Worm (Caenorhabditis elegans) whole organism, L3 larva: Measurements from ENCODE around the gene elli-1.

Experiments
- ZK546.5 ChIP-seq: sonication (generic microtip); optimal IDR thresholded peaks from 2 replicates; lab custom pipeline; 2017; ENCODE audit warnings: missing biosample characterization, missing genetic modification characterization
- ama-1 ChIP-seq: fragments of 150-350 bp; optimal IDR thresholded peaks from 2 replicates; lab custom pipeline; 2018
- elt-1 ChIP-seq: fragments of 150-350 bp; optimal IDR thresholded peaks from 2 replicates; lab custom pipeline; 2014; ENCODE audit warnings: missing biosample characterization, missing genetic modification characterization
- elt-3 ChIP-seq, 3 experiments: fragments of 150-350 bp in 1 of 3; sonication (generic microtip) in 2 of 3; optimal IDR thresholded peaks; 2 replicates in 2 of 3; 4 replicates in 1 of 3; lab custom pipeline; 2014 to 2017; ENCODE audit warnings: missing biosample characterization in 3 of 3, missing genetic modification characterization in 3 of 3
- fos-1 ChIP-seq: fragments of 150-350 bp; optimal IDR thresholded peaks from 2 replicates; lab custom pipeline; 2014; ENCODE audit warnings: missing biosample characterization, missing genetic modification characterization
- lin-15B ChIP-seq: fragments of 150-350 bp; optimal IDR thresholded peaks from 2 replicates; lab custom pipeline; 2014; ENCODE audit warnings: missing biosample characterization, missing genetic modification characterization
- lin-39 ChIP-seq: fragments of 150-350 bp; optimal IDR thresholded peaks from 2 replicates; lab custom pipeline; 2018; ENCODE audit warnings: missing biosample characterization, missing genetic modification reagents, missing genetic modification characterization
- nhr-12 ChIP-seq: fragments of 150-350 bp; optimal IDR thresholded peaks from 2 replicates; lab custom pipeline; 2014; ENCODE audit warnings: missing biosample characterization, missing genetic modification characterization
- nhr-25 ChIP-seq: sonication (generic microtip); optimal IDR thresholded peaks from 2 replicates; lab custom pipeline; 2017; ENCODE audit warnings: missing biosample characterization, missing genetic modification characterization
- nhr-43 ChIP-seq: sonication (generic microtip); optimal IDR thresholded peaks from 2 replicates; lab custom pipeline; 2016; ENCODE audit warnings: mild to moderate bottlenecking, missing genetic modification characterization, missing compliant biosample characterization; ENCODE audit not compliant: poor library complexity, severe bottlenecking
- nhr-76 ChIP-seq: fragments of 150-350 bp; sonication (generic microtip); optimal IDR thresholded peaks from 5 replicates; lab custom pipeline; 2014; ENCODE audit warnings: missing biosample characterization, missing genetic modification characterization
- pha-4 ChIP-seq: fragments of 150-350 bp; optimal IDR thresholded peaks from 2 replicates; lab custom pipeline; 2014; ENCODE audit warnings: missing biosample characterization, missing genetic modification reagents, missing genetic modification characterization
- skn-1 ChIP-seq: fragments of 150-350 bp; optimal IDR thresholded peaks from 2 replicates; lab custom pipeline; 2014; ENCODE audit warnings: missing biosample characterization, missing genetic modification characterization
- ztf-4 ChIP-seq: fragments of 150-350 bp; optimal IDR thresholded peaks from 2 replicates; lab custom pipeline; 2014; ENCODE audit warnings: missing biosample characterization, missing genetic modification characterization

DNA sequence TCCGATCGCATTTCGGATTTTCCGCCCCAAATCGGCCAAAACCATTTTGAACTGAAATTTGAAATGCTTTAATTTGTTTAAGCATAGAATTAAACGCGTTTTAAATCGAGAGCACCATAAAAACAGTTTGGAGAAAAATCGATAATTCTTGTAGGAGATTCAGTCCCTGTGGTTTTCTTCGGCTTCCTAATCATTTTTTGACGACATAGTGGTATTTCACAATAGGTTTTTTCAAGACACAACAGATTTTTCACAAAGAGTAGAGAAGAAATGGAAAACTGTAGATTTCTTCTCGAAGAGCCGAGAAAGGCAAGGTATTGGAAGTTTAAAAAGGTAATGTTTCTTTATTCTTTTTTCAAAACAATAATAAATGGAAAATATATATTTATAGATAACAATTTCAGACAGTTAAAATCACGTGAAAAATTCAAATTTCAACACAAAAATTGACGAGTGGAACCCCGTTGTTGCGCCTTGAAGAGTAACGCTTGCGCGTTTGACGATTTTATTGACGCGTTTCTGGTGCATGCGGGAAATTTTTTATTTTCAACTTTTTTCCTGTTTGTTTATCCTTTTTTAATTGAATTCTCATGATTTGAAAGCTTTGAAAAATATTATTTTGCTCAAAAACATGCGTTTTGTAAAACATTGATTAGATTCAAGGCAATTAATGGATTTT, 10.8 kb downstream of the elli-1 start, which contains the start of gene F21D5.7:
- no peak for TF ChIP-seq ama-1 (lab: Kevin White, UChicago)
- TF ChIP-seq ZK546.5 (tag; lab: Kevin White, UChicago), result no peak
- TF ChIP-seq pha-4, result peak; percentile 90
- TF ChIP-seq skn-1, result peak; percentile 10
- TF ChIP-seq ztf-4 (tag; lab: Kevin White, UChicago), result no peak
- TF ChIP-seq nhr-43 (tag; lab: Kevin White, UChicago), result peak; percentile 45
- no peak for TF ChIP-seq elt-1 (tag; lab: Kevin White, UChicago)
- TF ChIP-seq lin-15B, result peak; percentile 74
- no peak for TF ChIP-seq nhr-76 (tag; lab: Kevin White, UChicago)
- peak; percentile 34 for TF ChIP-seq lin-39 (tag; lab: Kevin White, UChicago)
- TF ChIP-seq fos-1 (tag; lab: Kevin White, UChicago), result no peak
- no peak for TF ChIP-seq elt-3 (tag; optimal IDR thresholded peaks at IDR 0.05; lab: Kevin White, UChicago)
- TF ChIP-seq nhr-12, result no peak
- TF ChIP-seq nhr-25 (tag; lab: Kevin White, UChicago), result peak; percentile 37
